Worm (Caenorhabditis elegans): ENCODE data around the gene F59A7.12.

DNA sequence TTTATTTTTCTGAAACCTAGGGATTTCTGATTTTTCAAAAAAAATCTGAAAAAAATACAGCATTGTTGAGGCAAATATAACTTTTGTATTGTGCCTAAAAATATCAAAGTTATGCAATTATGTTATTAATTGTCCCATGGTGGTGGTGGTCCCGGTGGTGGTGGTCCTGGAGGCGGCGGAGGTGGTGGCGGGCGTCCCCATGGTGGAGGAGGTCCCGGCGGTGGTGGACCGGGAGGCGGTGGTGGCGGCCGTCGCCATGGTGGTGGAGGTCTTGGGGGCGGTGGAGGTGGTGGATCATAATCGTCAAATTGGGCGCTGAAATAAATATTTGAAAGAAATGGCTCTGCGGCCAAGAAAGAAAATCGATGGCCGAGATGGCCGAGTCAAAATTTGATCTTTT is 20.8 kb downstream of the F59A7.12 start:
- TF ChIP-seq nhr-25 (tag; optimal IDR thresholded peaks at IDR 0.05) (no peak), mab-5 (tag; optimal IDR thresholded peaks at IDR 0.05) (no peak), ZK546.5 (tag; optimal IDR thresholded peaks at IDR 0.05) (no peak), R02D3.7 (tag; optimal IDR thresholded peaks at IDR 0.05) (no peak)
